Worm (Caenorhabditis elegans): ENCODE measurements around the gene sir-2.2.

The sir-2.2 gene

DNA sequence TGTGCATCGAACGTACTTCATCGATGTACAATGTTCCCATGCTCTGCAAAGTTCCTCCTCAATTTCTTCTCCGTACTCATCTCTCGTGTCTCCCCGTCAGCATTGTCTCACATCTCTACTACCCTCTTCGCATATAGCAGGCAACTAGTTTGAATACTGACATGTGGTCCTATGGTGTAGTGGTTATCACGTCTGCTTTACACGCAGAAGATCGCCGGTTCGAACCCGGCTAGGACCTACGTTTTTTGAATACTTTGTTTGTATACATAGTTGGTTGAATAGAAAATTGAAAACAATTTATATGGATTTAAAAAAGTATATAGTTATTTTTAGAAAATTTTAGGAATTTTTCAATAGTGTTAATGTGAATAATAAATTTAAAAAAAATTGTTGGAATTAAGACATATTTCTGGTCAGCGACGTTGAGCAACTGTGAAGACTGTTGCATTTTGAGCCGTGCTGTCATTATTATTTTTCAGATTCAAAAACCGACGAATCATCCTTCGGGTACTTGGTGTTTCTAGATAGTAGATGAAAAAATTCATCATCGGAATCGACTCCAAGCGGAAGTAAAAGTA is 20.9 kb upstream of the sir-2.2 start (continued):
- TF ChIP-seq dmd-8 (GFP tag; IDR thresholded peaks at IDR 0.05) (peak; percentile 97), ces-1 (GFP tag; optimal IDR thresholded peaks at IDR 0.05) (peak; percentile 23), ztf-7 (tag; optimal IDR thresholded peaks at IDR 0.05) (peak; percentile 88), daf-19 (GFP tag; conservative IDR thresholded peaks at IDR 0.05) (peak; percentile 97), gei-8 (GFP tag; optimal IDR thresholded peaks at IDR 0.05) (peak; percentile 74), attf-4 (tag; optimal IDR thresholded peaks at IDR 0.05) (no peak), F10B5.3 (tag; optimal IDR thresholded peaks at IDR 0.05) (peak; percentile 82), F26F4.8 (GFP tag; conservative IDR thresholded peaks at IDR 0.05) (peak; percentile 80), nhr-102 (tag; optimal IDR thresholded peaks at IDR 0.05) (peak; percentile 91), lir-3 (tag; optimal IDR thresholded peaks at IDR 0.05) (peak; percentile 89), nhr-6 (tag; optimal IDR thresholded peaks at IDR 0.05) (peak; percentile 63), Y48G9A.11 (GFP tag; IDR thresholded peaks at IDR 0.05) (peak; percentile 73), mdl-1 (tag; optimal IDR thresholded peaks at IDR 0.05) (peak; percentile 42 to 64), rbr-2 (tag; optimal IDR thresholded peaks at IDR 0.05) (peak; percentile 90), hmg-1.1 (GFP tag; IDR thresholded peaks at IDR 0.05) (peak; percentile 98), madf-9 (GFP tag; conservative IDR thresholded peaks at IDR 0.05) (peak; percentile 92), zip-2 (tag; optimal IDR thresholded peaks at IDR 0.05) (peak; percentile 62), duxl-1 (tag; optimal IDR thresholded peaks at IDR 0.05; ENCODE audit: poor library complexity) (no peak), hlh-11 (tag; optimal IDR thresholded peaks at IDR 0.05) (no peak), spr-3 (GFP tag; optimal IDR thresholded peaks at IDR 0.05) (peak; percentile 83), nhr-77 (tag; optimal IDR thresholded peaks at IDR 0.05) (peak; percentile 71), zag-1 (tag; optimal IDR thresholded peaks at IDR 0.05) (no peak), zip-11 (GFP tag; IDR thresholded peaks at IDR 0.05) (peak; percentile 65; the same call in 1 of the 2 replicates), vab-7 (GFP tag; IDR thresholded peaks at IDR 0.05) (peak; percentile 98), cey-2 (tag; optimal IDR thresholded peaks at IDR 0.05; ENCODE audit: borderline replicate concordance, insufficient read depth) (peak; percentile 20), sdz-12 (GFP tag; optimal IDR thresholded peaks at IDR 0.05) (peak; percentile 90), skn-1 (tag; optimal IDR thresholded peaks at IDR 0.05) (no peak), saeg-2 (GFP tag; IDR thresholded peaks at IDR 0.05) (peak; percentile 72), fos-1 (tag; optimal IDR thresholded peaks at IDR 0.05) (no peak), T20F7.1 (GFP tag; optimal IDR thresholded peaks at IDR 0.05) (peak; percentile 81), unc-39 (tag; optimal IDR thresholded peaks at IDR 0.05) (no peak), ceh-82 (tag; optimal IDR thresholded peaks at IDR 0.05) (no peak), zfp-2 (tag; optimal IDR thresholded peaks at IDR 0.05) (peak; percentile 69), Y5F2A.4 (GFP tag; optimal IDR thresholded peaks at IDR 0.05) (peak; percentile 81), tra-1 (GFP tag; IDR thresholded peaks at IDR 0.05) (peak; percentile 96), unc-62 (GFP tag; optimal IDR thresholded peaks at IDR 0.05 in 1 of 2) (peak in 1 of 2 experiments; percentile 96), unc-62 (tag; optimal IDR thresholded peaks at IDR 0.05) (no peak), madf-5 (GFP tag; IDR thresholded peaks at IDR 0.05) (peak; percentile 87 to 97), spr-1 (tag; optimal IDR thresholded peaks at IDR 0.05) (peak; percentile 79), nhr-11 (tag; optimal IDR thresholded peaks at IDR 0.05) (peak; percentile 60), ama-1 (optimal IDR thresholded peaks at IDR 0.05) (no peak), R02D3.7 (tag; optimal IDR thresholded peaks at IDR 0.05) (no peak), mxl-3 (GFP tag; optimal IDR thresholded peaks at IDR 0.05) (peak; percentile 72)

DNA sequence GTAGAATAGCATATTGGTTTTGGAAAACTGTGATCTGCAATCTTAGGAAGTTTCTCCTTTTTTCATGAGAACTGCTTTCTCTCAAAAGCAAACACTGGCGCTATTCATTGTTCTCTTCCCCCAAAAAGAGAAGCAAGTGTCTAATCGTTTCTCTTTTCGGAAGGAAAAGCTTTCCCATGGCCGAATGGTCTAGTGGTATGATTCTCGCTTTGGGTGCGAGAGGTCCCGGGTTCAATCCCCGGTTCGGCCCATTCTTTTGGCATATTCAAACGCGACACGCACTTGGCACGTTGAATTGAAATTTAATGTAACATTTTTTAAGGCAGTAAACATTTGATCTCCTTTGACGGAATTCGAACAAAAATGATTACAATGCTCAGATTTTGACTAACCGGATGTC is 20.0 kb upstream of the sir-2.2 start:
- no peak for TF ChIP-seq madf-5 (GFP tag; IDR thresholded peaks at IDR 0.05)
- no peak for TF ChIP-seq mdt-29 (GFP tag; IDR thresholded peaks at IDR 0.05)
- no peak for TF ChIP-seq dpl-1 (GFP tag; optimal IDR thresholded peaks at IDR 0.05)
- TF ChIP-seq hlh-30 (tag; optimal IDR thresholded peaks at IDR 0.05; ENCODE audit: insufficient read depth), result peak; percentile 18
- no peak for TF ChIP-seq attf-4 (tag; optimal IDR thresholded peaks at IDR 0.05)
- TF ChIP-seq jun-1 (tag; optimal IDR thresholded peaks at IDR 0.05), result no peak
- peak; percentile 61 for TF ChIP-seq lin-38 (GFP tag; IDR thresholded peaks at IDR 0.05)
- TF ChIP-seq spr-3 (GFP tag; optimal IDR thresholded peaks at IDR 0.05), result no peak
- TF ChIP-seq hif-1 (tag; optimal IDR thresholded peaks at IDR 0.05), result no peak
- no peak for TF ChIP-seq Y75B8A.6 (GFP tag; IDR thresholded peaks at IDR 0.05)
- TF ChIP-seq sdz-12 (GFP tag; optimal IDR thresholded peaks at IDR 0.05), result no peak
- TF ChIP-seq ZK337.2 (GFP tag; IDR thresholded peaks at IDR 0.05), result no peak
- no peak for TF ChIP-seq nhr-77 (tag; optimal IDR thresholded peaks at IDR 0.05)
- TF ChIP-seq ztf-11 (tag; optimal IDR thresholded peaks at IDR 0.05), result no peak
- no peak for TF ChIP-seq D1046.2 (GFP tag; IDR thresholded peaks at IDR 0.05)
